Fruit fly (Drosophila melanogaster) whole organism, prepupa: ENCODE results near the gene Coq2.

Experiments used
- Blimp-1 ChIP-seq: fragments of 200-800 bp; sonication (Bioruptor generic); optimal IDR thresholded peaks from 3 replicates; lab custom pipeline; 2017; ENCODE audit warnings: missing biosample characterization, missing genetic modification characterization, mild to moderate bottlenecking, moderate library complexity, missing genetic modification reagents
- CG10631 ChIP-seq: fragments of 200-800 bp; sonication (Bioruptor generic); optimal IDR thresholded peaks from 2 replicates; lab custom pipeline; 2016; ENCODE audit warnings: missing biosample characterization, missing genetic modification characterization
- CG11294 ChIP-seq: fragments of 200-800 bp; sonication (Bioruptor generic); IDR thresholded peaks from 2 replicates; pipeline ENCODE4 v1.3.6; 2022; ENCODE audit warnings: missing biosample characterization, missing genetic modification characterization
- CG11762 ChIP-seq: fragments of 200-800 bp; sonication (Bioruptor generic); optimal IDR thresholded peaks from 3 replicates; lab custom pipeline; 2016; ENCODE audit warnings: missing biosample characterization, missing genetic modification characterization; ENCODE audit not compliant: insufficient read depth
- CG11902 ChIP-seq: fragments of 200-800 bp; sonication (Bioruptor generic); optimal IDR thresholded peaks from 3 replicates; lab custom pipeline; 2016; ENCODE audit warnings: missing biosample characterization, missing genetic modification characterization
- CG15336 ChIP-seq: fragments of 200-800 bp; sonication (Bioruptor generic); IDR thresholded peaks from 2 replicates; pipeline ENCODE4 v1.3.6; 2022; ENCODE audit warnings: missing biosample characterization, missing genetic modification characterization
- CG1621 ChIP-seq: fragments of 200-800 bp; sonication (Bioruptor generic); optimal IDR thresholded peaks from 3 replicates; lab custom pipeline; 2018; ENCODE audit warnings: missing biosample characterization, mild to moderate bottlenecking, missing genetic modification characterization
- CG16779 ChIP-seq: fragments of 200-800 bp; sonication (Bioruptor generic); optimal IDR thresholded peaks from 3 replicates; lab custom pipeline; 2017; ENCODE audit warnings: missing biosample characterization, mild to moderate bottlenecking, missing genetic modification characterization
- CG3032 ChIP-seq: fragments of 200-800 bp; optimal IDR thresholded peaks from 2 replicates; lab custom pipeline; 2019; ENCODE audit warnings: missing biosample characterization, mild to moderate bottlenecking, missing genetic modification characterization, moderate library complexity
- CG31627 ChIP-seq: fragments of 200-800 bp; sonication (Bioruptor generic); optimal IDR thresholded peaks from 3 replicates; lab custom pipeline; 2016; ENCODE audit warnings: missing biosample characterization, missing genetic modification characterization
- CG32006 ChIP-seq: fragments of 200-800 bp; sonication (Bioruptor generic); optimal IDR thresholded peaks from 3 replicates; lab custom pipeline; 2017; ENCODE audit warnings: missing biosample characterization, mild to moderate bottlenecking, missing genetic modification characterization
- CG3919 ChIP-seq: fragments of 200-800 bp; sonication (Bioruptor generic); optimal IDR thresholded peaks from 3 replicates; lab custom pipeline; 2016; ENCODE audit warnings: missing biosample characterization, missing genetic modification characterization
- CG4318 ChIP-seq: fragments of 200-800 bp; sonication (Bioruptor generic); optimal IDR thresholded peaks from 3 replicates; lab custom pipeline; 2017; ENCODE audit warnings: missing biosample characterization, mild to moderate bottlenecking, missing genetic modification characterization
- CG6163 ChIP-seq: fragments of 200-800 bp; sonication (Bioruptor generic); IDR thresholded peaks from 3 replicates; pipeline ENCODE4 v1.3.6; 2022; ENCODE audit warnings: missing biosample characterization, missing genetic modification characterization
- CG6792 ChIP-seq: fragments of 200-800 bp; sonication (Bioruptor generic); optimal IDR thresholded peaks from 3 replicates; lab custom pipeline; 2016; ENCODE audit warnings: missing biosample characterization, missing genetic modification characterization
- CG6854 ChIP-seq: fragments of 200-800 bp; sonication (Bioruptor generic); optimal IDR thresholded peaks from 2 replicates; lab custom pipeline; 2017; ENCODE audit warnings: missing biosample characterization, mild to moderate bottlenecking, missing genetic modification characterization
- CG7368 ChIP-seq: fragments of 200-800 bp; sonication (Bioruptor generic); optimal IDR thresholded peaks from 3 replicates; lab custom pipeline; 2016; ENCODE audit warnings: missing biosample characterization, missing genetic modification characterization
- CG8119 ChIP-seq: fragments of 200-800 bp; sonication (Bioruptor generic); IDR thresholded peaks from 3 replicates; pipeline ENCODE4 v1.3.6; 2022; ENCODE audit warnings: missing biosample characterization, missing genetic modification characterization
- CG8319 ChIP-seq: fragments of 200-800 bp; sonication (Bioruptor generic); optimal IDR thresholded peaks from 3 replicates; lab custom pipeline; 2016; ENCODE audit warnings: missing biosample characterization, missing genetic modification characterization
- Eip75B ChIP-seq: fragments of 200-800 bp; sonication (Bioruptor generic); optimal IDR thresholded peaks from 3 replicates; lab custom pipeline; 2016; ENCODE audit warnings: missing biosample characterization, missing genetic modification characterization
- Eip78C ChIP-seq: fragments of 200-800 bp; sonication (Bioruptor generic); peaks from one replicate; lab custom pipeline; 2016; ENCODE audit warnings: missing biosample characterization, missing genetic modification characterization
- Ets96B ChIP-seq: fragments of 200-800 bp; optimal IDR thresholded peaks from 2 replicates; lab custom pipeline; 2019; ENCODE audit warnings: missing biosample characterization, mild to moderate bottlenecking, missing genetic modification characterization, moderate library complexity
- Hr38 ChIP-seq: sonication (Bioruptor generic); optimal IDR thresholded peaks from 2 replicates; lab custom pipeline; 2016; ENCODE audit warnings: missing biosample characterization, missing genetic modification characterization
- Hr39 ChIP-seq: fragments of 200-800 bp; sonication (Bioruptor generic); optimal IDR thresholded peaks from 2 replicates; lab custom pipeline; 2016; ENCODE audit warnings: missing biosample characterization, missing genetic modification characterization
- Hr4 ChIP-seq: fragments of 200-800 bp; sonication (Bioruptor generic); optimal IDR thresholded peaks from 3 replicates; lab custom pipeline; 2016; ENCODE audit warnings: missing biosample characterization, missing genetic modification characterization
- OdsH ChIP-seq: fragments of 200-800 bp; sonication (Bioruptor generic); optimal IDR thresholded peaks from 3 replicates; lab custom pipeline; 2016; ENCODE audit warnings: missing biosample characterization, missing genetic modification characterization
- Sox102F ChIP-seq: fragments of 200-800 bp; sonication (Bioruptor generic); optimal IDR thresholded peaks from 2 replicates; lab custom pipeline; 2016; ENCODE audit warnings: missing biosample characterization, mild to moderate bottlenecking, missing genetic modification characterization
- Sox14 ChIP-seq: fragments of 200-800 bp; sonication (Bioruptor generic); optimal IDR thresholded peaks from 3 replicates; lab custom pipeline; 2016; ENCODE audit warnings: missing biosample characterization, missing genetic modification characterization
- Sox15 ChIP-seq: fragments of 200-800 bp; sonication (Bioruptor generic); optimal IDR thresholded peaks from 3 replicates; lab custom pipeline; 2016; ENCODE audit warnings: missing biosample characterization, missing genetic modification characterization
- achi ChIP-seq: fragments of 200-800 bp; sonication (Bioruptor generic); optimal IDR thresholded peaks from 3 replicates; lab custom pipeline; 2016; ENCODE audit warnings: missing biosample characterization, missing genetic modification characterization
- cyc ChIP-seq: fragments of 200-800 bp; sonication (Bioruptor generic); optimal IDR thresholded peaks from 3 replicates; lab custom pipeline; 2016; ENCODE audit warnings: missing biosample characterization, missing genetic modification characterization
- dac ChIP-seq: fragments of 200-800 bp; sonication (Bioruptor generic); optimal IDR thresholded peaks from 2 replicates; lab custom pipeline; 2017; ENCODE audit warnings: missing biosample characterization, mild to moderate bottlenecking, missing genetic modification characterization
- dsx ChIP-seq: fragments of 200-800 bp; optimal IDR thresholded peaks from 3 replicates; lab custom pipeline; 2019; ENCODE audit warnings: missing biosample characterization, mild to moderate bottlenecking, missing genetic modification characterization, moderate library complexity; ENCODE audit not compliant: poor library complexity, severe bottlenecking
- eg ChIP-seq: fragments of 200-800 bp; sonication (Bioruptor generic); IDR thresholded peaks from 3 replicates; pipeline ENCODE4 v1.3.6; 2022; ENCODE audit warnings: missing biosample characterization, missing genetic modification characterization
- esn ChIP-seq: fragments of 200-800 bp; sonication (Bioruptor generic); optimal IDR thresholded peaks from 2 replicates; lab custom pipeline; 2016; ENCODE audit warnings: missing biosample characterization, mild to moderate bottlenecking, missing genetic modification characterization, moderate library complexity
- fd59A ChIP-seq: fragments of 200-800 bp; sonication (Bioruptor generic); optimal IDR thresholded peaks from 2 replicates; lab custom pipeline; 2017; ENCODE audit warnings: missing biosample characterization, mild to moderate bottlenecking, missing genetic modification characterization, missing genetic modification reagents
- fkh ChIP-seq: fragments of 200-800 bp; sonication (Bioruptor generic); optimal IDR thresholded peaks from 3 replicates; lab custom pipeline; 2017; ENCODE audit warnings: missing biosample characterization, mild to moderate bottlenecking, missing genetic modification characterization, moderate library complexity
- lz ChIP-seq: fragments of 200-800 bp; sonication (Bioruptor generic); optimal IDR thresholded peaks from 3 replicates; lab custom pipeline; 2016; ENCODE audit warnings: missing biosample characterization, missing genetic modification characterization
- net ChIP-seq: fragments of 200-800 bp; sonication (Bioruptor generic); optimal IDR thresholded peaks from 3 replicates; lab custom pipeline; 2016; ENCODE audit warnings: missing biosample characterization, missing genetic modification characterization
- pdm3 ChIP-seq: fragments of 200-800 bp; sonication (Bioruptor generic); optimal IDR thresholded peaks from 3 replicates; lab custom pipeline; 2016; ENCODE audit warnings: missing biosample characterization, missing genetic modification characterization
- spab ChIP-seq: fragments of 200-800 bp; sonication (Bioruptor generic); optimal IDR thresholded peaks from 2 replicates; lab custom pipeline; 2017; ENCODE audit warnings: missing biosample characterization, mild to moderate bottlenecking, missing genetic modification characterization, missing genetic modification reagents
- svp ChIP-seq: fragments of 200-800 bp; sonication (Bioruptor generic); peaks from one replicate; lab custom pipeline; 2016; ENCODE audit warnings: missing biosample characterization, missing genetic modification characterization
- topi ChIP-seq: fragments of 200-800 bp; sonication (Bioruptor generic); optimal IDR thresholded peaks from 3 replicates; lab custom pipeline; 2016; ENCODE audit warnings: missing biosample characterization, missing genetic modification characterization
- vri ChIP-seq: fragments of 200-800 bp; sonication (Bioruptor generic); optimal IDR thresholded peaks from 3 replicates; lab custom pipeline; 2016; ENCODE audit warnings: missing biosample characterization, mild to moderate bottlenecking, missing genetic modification characterization

Gene Coq2

dm6 chr3R:8324016-8324415 lies 7.7 kb upstream of the Coq2 start, which contains the start of gene CG7443:
CG7443 (plus strand) TSS chr3R:8324316.
- no peak for TF ChIP-seq CG11902 (GFP tag; lab: Kevin White, UChicago)
- TF ChIP-seq CG6163 (GFP tag; lab: Robert Waterston, UW), result no peak
- no peak for TF ChIP-seq achi (GFP tag; lab: Kevin White, UChicago)
- TF ChIP-seq CG11762 (GFP tag; lab: Kevin White, UChicago), result no peak
- TF ChIP-seq Eip78C, result no peak
- TF ChIP-seq net, result no peak
- no peak for TF ChIP-seq CG15336 (GFP tag; lab: Robert Waterston, UW)
- no peak for TF ChIP-seq CG11294 (GFP tag; lab: Robert Waterston, UW)
- TF ChIP-seq pdm3 (GFP tag; lab: Kevin White, UChicago), result no peak
- no peak for TF ChIP-seq spab (GFP tag; lab: Kevin White, UChicago)
- TF ChIP-seq CG3032 (tag; lab: Kevin White, UChicago), result no peak
- TF ChIP-seq lz, result no peak
- TF ChIP-seq cyc (GFP tag; lab: Kevin White, UChicago), result no peak
- TF ChIP-seq svp (GFP tag; lab: Kevin White, UChicago), result no peak
- TF ChIP-seq CG6854, result no peak
- TF ChIP-seq CG8119 (GFP tag; lab: Robert Waterston, UW), result no peak
- TF ChIP-seq CG31627 (GFP tag; lab: Kevin White, UChicago), result no peak
- TF ChIP-seq dsx (GFP tag; lab: Kevin White, UChicago), result no peak
- TF ChIP-seq Hr39 (GFP tag; lab: Kevin White, UChicago), result no peak

dm6 chr3R:8321447-8321846 lies 5.1 kb upstream of the Coq2 start, which contains the start of gene Or85a:
Or85a (plus strand) TSS chr3R:8321747.
- no peak for TF ChIP-seq Ets96B (tag; lab: Kevin White, UChicago)
- no peak for TF ChIP-seq net
- no peak for TF ChIP-seq CG4318 (GFP tag; lab: Kevin White, UChicago)
- TF ChIP-seq CG8319 (GFP tag; lab: Kevin White, UChicago), result no peak

- TF ChIP-seq Hr4 (GFP tag; lab: Kevin White, UChicago) (peak; percentile 51), CG32006 (no peak), vri (GFP tag; lab: Kevin White, UChicago) (no peak), CG1621 (tag; lab: Kevin White, UChicago) (no peak), esn (GFP tag; lab: Kevin White, UChicago) (no peak), OdsH (no peak), Blimp-1 (GFP tag; lab: Kevin White, UChicago) (no peak), cyc (GFP tag; lab: Kevin White, UChicago) (no peak), CG6163 (GFP tag; lab: Robert Waterston, UW) (peak; percentile 54; the same call in 2 of the 3 replicates), dac (GFP tag; lab: Kevin White, UChicago) (no peak), fd59A (GFP tag; lab: Kevin White, UChicago) (no peak), CG15336 (GFP tag; lab: Robert Waterston, UW) (peak; percentile 76), CG7368 (GFP tag; lab: Kevin White, UChicago) (no peak), CG10631 (GFP tag; lab: Kevin White, UChicago) (no peak), net (peak; percentile 20), achi (GFP tag; lab: Kevin White, UChicago) (no peak), Sox102F (no peak), CG31627 (GFP tag; lab: Kevin White, UChicago) (no peak), Sox15 (GFP tag; lab: Kevin White, UChicago) (no peak), CG3919 (no peak), Hr38 (GFP tag; lab: Kevin White, UChicago) (no peak), CG11902 (GFP tag; lab: Kevin White, UChicago) (no peak), fkh (GFP tag; lab: Kevin White, UChicago) (peak; percentile 47), spab (GFP tag; lab: Kevin White, UChicago) (no peak), CG8119 (GFP tag; lab: Robert Waterston, UW) (peak; percentile 66; the same call in 2 of the 3 replicates), Eip75B (GFP tag; lab: Kevin White, UChicago) (no peak), Ets96B (tag; lab: Kevin White, UChicago) (no peak), topi (GFP tag; lab: Kevin White, UChicago) (no peak), CG6854 (no peak), Sox14 (GFP tag; lab: Kevin White, UChicago) (no peak), CG4318 (GFP tag; lab: Kevin White, UChicago) (no peak), CG16779 (tag; lab: Kevin White, UChicago) (no peak), eg (GFP tag; lab: Robert Waterston, UW) (peak; percentile 71), CG6792 (no peak)
Observed at dm6 chr3R:8317709-8318335, 1.5 kb upstream of the Coq2 start.
